Worm (Caenorhabditis elegans): ENCODE data around the gene npp-26.

Gene npp-26

ce11 chrIV:4810377-4810984 lies 46.0 kb downstream of the npp-26 start, which contains the start of gene eif-1.A (continued):
- TF ChIP-seq nhr-12 (tag; optimal IDR thresholded peaks at IDR 0.05): no peak
- peak; percentile 61 for TF ChIP-seq nhr-85 (tag)
- TF ChIP-seq C16A3.4 (tag; optimal IDR thresholded peaks at IDR 0.05): peak; percentile 75
- peak; percentile 4 for TF ChIP-seq fos-1 (tag; optimal IDR thresholded peaks at IDR 0.05)
- no peak for TF ChIP-seq hlh-17 (GFP tag; optimal IDR thresholded peaks at IDR 0.05; ENCODE audit: borderline replicate concordance)
- TF ChIP-seq tbx-2 (tag; optimal IDR thresholded peaks at IDR 0.05): peak; percentile 35
- TF ChIP-seq dpl-1 (GFP tag; optimal IDR thresholded peaks at IDR 0.05): peak; percentile 54 to 72 (median 59)
- no peak for TF ChIP-seq mab-9 (GFP tag; IDR thresholded peaks at IDR 0.05)
- TF ChIP-seq Y116A8C.19 (tag; optimal IDR thresholded peaks at IDR 0.05; ENCODE audit: borderline replicate concordance): no peak
- peak; percentile 61 for TF ChIP-seq nhr-47 (tag; optimal IDR thresholded peaks at IDR 0.05)
- TF ChIP-seq unc-98 (GFP tag; IDR thresholded peaks at IDR 0.05): no peak
- TF ChIP-seq ceh-63 (GFP tag; optimal IDR thresholded peaks at IDR 0.05): no peak
- TF ChIP-seq snpc-4 (tag; optimal IDR thresholded peaks at IDR 0.05): no peak
- no peak for TF ChIP-seq unc-30 (tag; optimal IDR thresholded peaks at IDR 0.05)
- TF ChIP-seq aly-2 (tag; optimal IDR thresholded peaks at IDR 0.05): no peak
- no peak for TF ChIP-seq nhr-237 (tag; optimal IDR thresholded peaks at IDR 0.05)
- no peak for TF ChIP-seq ets-5 (GFP tag; IDR thresholded peaks at IDR 0.05)
- peak; percentile 28; the same call in 1 of the 2 replicates for TF ChIP-seq isw-1 (GFP tag; IDR thresholded peaks at IDR 0.05)
- TF ChIP-seq ces-1 (GFP tag; optimal IDR thresholded peaks at IDR 0.05): no peak
- TF ChIP-seq nhr-20 (tag; optimal IDR thresholded peaks at IDR 0.05): peak; percentile 54
- no peak for TF ChIP-seq pax-3 (tag; optimal IDR thresholded peaks at IDR 0.05)
- TF ChIP-seq pqm-1 (tag; optimal IDR thresholded peaks at IDR 0.05): no peak
- no peak for TF ChIP-seq ztf-11 (tag; optimal IDR thresholded peaks at IDR 0.05)
- TF ChIP-seq lin-39 (tag; optimal IDR thresholded peaks at IDR 0.05): peak; percentile 12
- TF ChIP-seq fkh-4 (tag; optimal IDR thresholded peaks at IDR 0.05; ENCODE audit: borderline replicate concordance): no peak
- TF ChIP-seq nhr-11 (tag; optimal IDR thresholded peaks at IDR 0.05): no peak
- TF ChIP-seq C34B4.2 (tag; optimal IDR thresholded peaks at IDR 0.05): no peak
- peak; percentile 63 for TF ChIP-seq nhr-71 (tag; optimal IDR thresholded peaks at IDR 0.05)
- no peak for TF ChIP-seq mdl-1 (tag; optimal IDR thresholded peaks at IDR 0.05)
- TF ChIP-seq snu-23 (GFP tag; optimal IDR thresholded peaks at IDR 0.05): peak; percentile 75
- no peak for TF ChIP-seq zip-4 (GFP tag; optimal IDR thresholded peaks at IDR 0.05)
- no peak for TF ChIP-seq unc-62 (GFP tag; optimal IDR thresholded peaks at IDR 0.05)
- no peak for TF ChIP-seq zag-1 (tag; optimal IDR thresholded peaks at IDR 0.05)
- no peak for TF ChIP-seq jun-1 (tag; optimal IDR thresholded peaks at IDR 0.05)
- TF ChIP-seq ceh-82 (tag; optimal IDR thresholded peaks at IDR 0.05): peak; percentile 18 to 62 (median 43)
- TF ChIP-seq mef-2 (tag; optimal IDR thresholded peaks at IDR 0.05): no peak
- TF ChIP-seq efl-1 (optimal IDR thresholded peaks at IDR 0.05): peak; percentile 63 to 66
- peak; percentile 69 to 96 for TF ChIP-seq efl-1 (GFP tag; optimal IDR thresholded peaks at IDR 0.05 in 1 of 2)
- no peak for TF ChIP-seq vab-15 (tag; optimal IDR thresholded peaks at IDR 0.05)
- TF ChIP-seq lin-13 (GFP tag; optimal IDR thresholded peaks at IDR 0.05): peak; percentile 6
- no peak for TF ChIP-seq ztf-4 (tag; optimal IDR thresholded peaks at IDR 0.05)
- TF ChIP-seq nhr-77 (tag; optimal IDR thresholded peaks at IDR 0.05): no peak
- peak; percentile 72 for TF ChIP-seq unc-130 (tag; optimal IDR thresholded peaks at IDR 0.05)
- peak; percentile 34 for TF ChIP-seq fkh-8 (tag; optimal IDR thresholded peaks at IDR 0.05)
- TF ChIP-seq skn-1 (tag; optimal IDR thresholded peaks at IDR 0.05): peak; percentile 81
- TF ChIP-seq hpl-2 (GFP tag; optimal IDR thresholded peaks at IDR 0.05): peak; percentile 26
- no peak for TF ChIP-seq fkh-10 (GFP tag; optimal IDR thresholded peaks at IDR 0.05)
- TF ChIP-seq tlp-1 (tag; optimal IDR thresholded peaks at IDR 0.05): no peak
- TF ChIP-seq elt-3 (tag; optimal IDR thresholded peaks at IDR 0.05): peak in 1 of 6 experiments; percentile 61
- no peak for TF ChIP-seq dsc-1 (tag; optimal IDR thresholded peaks at IDR 0.05)
